Fruit fly (Drosophila melanogaster): ENCODE data around the gene CG11178.

DNA sequence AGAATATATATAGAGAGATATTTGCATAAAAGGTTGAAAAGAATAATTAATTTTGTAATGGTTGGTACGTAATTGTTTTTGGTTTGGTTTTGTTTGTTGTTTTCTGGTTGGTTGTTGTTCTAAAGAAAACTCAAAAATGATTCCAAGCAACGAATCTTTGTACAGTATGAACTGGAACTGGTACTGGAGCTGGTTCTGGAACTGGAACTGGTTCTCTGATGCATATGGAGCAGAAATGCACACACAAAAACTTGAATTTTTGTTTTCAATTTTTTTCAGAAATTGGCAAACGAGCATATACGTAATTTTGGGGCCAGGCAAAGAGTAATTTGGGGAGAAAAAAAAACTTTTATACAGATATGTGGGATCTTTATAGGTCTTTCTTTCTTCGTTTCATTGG lies 7.7 kb upstream of the CG11178 start:
- no peak for TF ChIP-seq CG6854 (GFP tag; optimal IDR thresholded peaks at IDR 0.05)
- no peak for TF ChIP-seq OdsH (GFP tag; optimal IDR thresholded peaks at IDR 0.05)
- TF ChIP-seq dsx (GFP tag; optimal IDR thresholded peaks at IDR 0.05; ENCODE audit: poor library complexity, severe bottlenecking): no peak
- TF ChIP-seq esn (GFP tag; optimal IDR thresholded peaks at IDR 0.05): no peak
- TF ChIP-seq CG8632 (GFP tag; optimal IDR thresholded peaks at IDR 0.05): no peak
- TF ChIP-seq CG4318 (GFP tag; optimal IDR thresholded peaks at IDR 0.05): no peak
- no peak for TF ChIP-seq CG11294 (GFP tag; IDR thresholded peaks at IDR 0.05)
- no peak for TF ChIP-seq Eip78C (GFP tag)
- TF ChIP-seq salr (GFP tag; optimal IDR thresholded peaks at IDR 0.05): no peak
- no peak for TF ChIP-seq Hr4 (GFP tag; optimal IDR thresholded peaks at IDR 0.05)
- no peak for TF ChIP-seq CG32006 (GFP tag; optimal IDR thresholded peaks at IDR 0.05)
- no peak for TF ChIP-seq Ets96B (tag; optimal IDR thresholded peaks at IDR 0.05)
- no peak for TF ChIP-seq Gug (GFP tag; IDR thresholded peaks at IDR 0.05)
- no peak for TF ChIP-seq eg (GFP tag; IDR thresholded peaks at IDR 0.05)
